Worm (Caenorhabditis elegans): Measurements from ENCODE around the gene Y51H4A.938.

DNA sequence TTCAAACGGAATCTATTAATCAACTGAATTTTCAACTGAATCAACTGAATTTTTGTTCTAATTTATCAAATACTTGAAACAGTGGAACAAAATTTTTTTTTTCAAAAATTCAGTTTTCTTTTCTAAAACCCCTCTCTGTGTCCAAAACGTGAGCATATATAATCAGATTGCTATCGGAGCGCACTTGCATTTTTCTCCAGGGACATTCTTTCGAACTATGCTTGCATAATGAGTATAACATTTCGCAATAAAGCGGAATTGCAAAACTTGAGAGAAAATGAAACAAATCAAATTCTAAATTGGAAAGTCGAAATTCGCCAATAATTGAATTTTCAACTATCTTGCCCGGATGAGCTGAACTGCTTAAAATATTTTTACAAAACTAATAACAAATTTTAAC lies 4.9 kb upstream of the Y51H4A.938 start:
- TF ChIP-seq tbx-2 (tag; optimal IDR thresholded peaks at IDR 0.05) (no peak), sptf-1 (tag; optimal IDR thresholded peaks at IDR 0.05) (no peak), isw-1 (GFP tag; IDR thresholded peaks at IDR 0.05) (no peak), snpc-4 (tag; optimal IDR thresholded peaks at IDR 0.05) (no peak), egl-27 (tag; optimal IDR thresholded peaks at IDR 0.05) (no peak), sup-37 (GFP tag; optimal IDR thresholded peaks at IDR 0.05) (no peak)
